Worm (Caenorhabditis elegans): ENCODE measurements around the gene zip-10.

Gene zip-10

DNA sequence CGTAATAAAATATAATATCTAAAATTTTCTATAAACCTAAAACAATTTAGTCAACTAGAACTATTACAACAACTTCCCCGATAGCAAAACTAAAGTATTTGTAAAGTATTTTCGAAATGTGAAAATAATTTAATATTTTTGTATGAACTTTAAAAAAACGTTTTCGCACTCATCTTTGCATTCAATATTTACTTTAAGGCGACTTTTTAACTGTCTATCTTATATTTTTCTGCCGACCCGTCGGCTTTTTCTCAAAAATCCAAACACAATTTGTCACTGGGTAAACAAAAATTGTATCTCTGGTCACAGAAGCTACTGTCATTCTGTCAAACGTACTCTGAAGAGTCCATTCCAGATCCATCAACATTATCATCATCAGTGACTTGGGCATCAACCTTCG, 45.3 kb downstream of the zip-10 start:
- TF ChIP-seq aly-1 (tag; optimal IDR thresholded peaks at IDR 0.05) (no peak), ceh-13 (GFP tag; optimal IDR thresholded peaks at IDR 0.05) (no peak), hnd-1 (tag; optimal IDR thresholded peaks at IDR 0.05) (no peak), F13C5.2 (tag; optimal IDR thresholded peaks at IDR 0.05) (no peak), scrt-1 (GFP tag; IDR thresholded peaks at IDR 0.05) (no peak), ceh-36 (tag; optimal IDR thresholded peaks at IDR 0.05) (no peak), B0310.2 (tag; optimal IDR thresholded peaks at IDR 0.05) (no peak), ets-7 (tag; optimal IDR thresholded peaks at IDR 0.05) (no peak), tra-4 (tag; optimal IDR thresholded peaks at IDR 0.05) (no peak), flt-1 (GFP tag; IDR thresholded peaks at IDR 0.05) (no peak), pes-1 (GFP tag; IDR thresholded peaks at IDR 0.05) (no peak), ama-1 (optimal IDR thresholded peaks at IDR 0.05) (no peak), tbx-37 (GFP tag; conservative IDR thresholded peaks at IDR 0.05) (no peak), hmbx-1 (tag; optimal IDR thresholded peaks at IDR 0.05) (no peak), hmg-4 (GFP tag; optimal IDR thresholded peaks at IDR 0.05) (no peak)

DNA sequence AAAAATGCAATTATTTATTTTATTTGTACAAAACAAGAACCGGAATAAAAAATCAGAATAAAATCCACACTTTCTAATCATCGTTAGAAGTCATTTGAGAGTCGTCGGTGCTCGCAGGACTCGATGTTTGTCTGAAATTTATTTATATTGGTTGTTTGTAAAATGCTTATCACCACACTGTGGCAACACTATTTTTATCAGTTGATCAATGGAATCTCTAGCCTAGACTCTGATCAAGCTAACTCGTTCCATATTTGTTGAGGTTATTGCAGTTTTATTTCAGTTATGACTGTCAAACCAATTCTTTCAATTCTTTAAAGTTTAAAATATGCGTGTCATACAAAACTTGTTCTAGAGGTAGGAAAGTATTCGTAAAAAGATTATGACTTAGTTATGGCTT, 46.1 kb downstream of the zip-10 start, which contains the start of gene dhs-20:
Gene dhs-20 (minus strand): TSS at position 80 of the 400 bp plus-strand sequence.
- TF ChIP-seq flt-1 (GFP tag; IDR thresholded peaks at IDR 0.05) (no peak), B0310.2 (tag; optimal IDR thresholded peaks at IDR 0.05) (no peak), F13C5.2 (tag; optimal IDR thresholded peaks at IDR 0.05) (no peak), hmg-4 (GFP tag; optimal IDR thresholded peaks at IDR 0.05) (no peak), ama-1 (optimal IDR thresholded peaks at IDR 0.05) (no peak), ceh-36 (tag; optimal IDR thresholded peaks at IDR 0.05) (no peak), pes-1 (GFP tag; IDR thresholded peaks at IDR 0.05) (no peak), aly-1 (tag; optimal IDR thresholded peaks at IDR 0.05) (no peak)

DNA sequence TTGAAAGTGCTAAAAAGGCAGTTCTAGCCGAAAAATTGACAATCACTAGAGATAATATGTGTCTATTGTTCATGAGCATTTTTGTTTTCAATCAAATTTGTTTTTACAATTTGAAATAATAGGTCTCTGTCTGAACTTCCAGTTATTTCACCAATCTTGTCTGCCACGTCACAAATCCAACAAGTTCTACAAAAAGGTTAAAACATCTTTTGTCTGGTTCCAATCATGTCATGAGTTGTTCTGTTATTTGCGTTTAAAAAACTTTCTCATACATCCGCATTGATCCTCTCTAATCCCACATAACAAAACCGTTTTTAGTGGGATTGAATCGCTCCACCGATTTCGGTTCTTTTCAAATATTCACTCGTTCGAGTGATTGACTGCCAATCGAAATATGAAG, 49.8 kb downstream of the zip-10 start, which contains the start of gene F35B12.9:
Gene F35B12.9 (plus strand): TSS at position 372 of the 400 bp plus-strand sequence.
- no peak for TF ChIP-seq aly-1 (tag; optimal IDR thresholded peaks at IDR 0.05)
- TF ChIP-seq F13C5.2 (tag; optimal IDR thresholded peaks at IDR 0.05), result no peak
- no peak for TF ChIP-seq tra-4 (tag; optimal IDR thresholded peaks at IDR 0.05)
- no peak for TF ChIP-seq scrt-1 (GFP tag; IDR thresholded peaks at IDR 0.05)
- TF ChIP-seq hmbx-1 (tag; optimal IDR thresholded peaks at IDR 0.05), result no peak
- no peak for TF ChIP-seq tbx-11 (GFP tag; IDR thresholded peaks at IDR 0.05)
- TF ChIP-seq B0310.2 (tag; optimal IDR thresholded peaks at IDR 0.05), result no peak
- TF ChIP-seq hnd-1 (tag; optimal IDR thresholded peaks at IDR 0.05), result no peak
- no peak for TF ChIP-seq ama-1 (optimal IDR thresholded peaks at IDR 0.05)
- TF ChIP-seq hmg-4 (GFP tag; optimal IDR thresholded peaks at IDR 0.05), result no peak
- TF ChIP-seq tbx-37 (GFP tag; conservative IDR thresholded peaks at IDR 0.05), result no peak
- TF ChIP-seq flt-1 (GFP tag; IDR thresholded peaks at IDR 0.05), result no peak
- no peak for TF ChIP-seq ceh-36 (tag; optimal IDR thresholded peaks at IDR 0.05)
- no peak for TF ChIP-seq sea-1 (GFP tag; conservative IDR thresholded peaks at IDR 0.05)
- no peak for TF ChIP-seq pes-1 (GFP tag; IDR thresholded peaks at IDR 0.05)
- no peak for TF ChIP-seq ceh-13 (GFP tag; optimal IDR thresholded peaks at IDR 0.05)
- no peak for TF ChIP-seq ets-7 (tag; optimal IDR thresholded peaks at IDR 0.05)
